Fruit fly (Drosophila melanogaster) ovary, adult (tissue): ENCODE measurements around the gene Jhbp13.
"Not testable (repeated sequence)": the region's sequence is repeated elsewhere in the genome, so short reads cannot be mapped to it uniquely, and the experiment has no call there.

Source experiments
- CG17801 ChIP-seq: fragments of 200-800 bp; optimal IDR thresholded peaks from 2 replicates; lab custom pipeline; 2019; ENCODE audit warnings: missing biosample characterization, mild to moderate bottlenecking, missing genetic modification characterization, moderate library complexity; ENCODE audit not compliant: partially characterized antibody

Gene Jhbp13

DNA sequence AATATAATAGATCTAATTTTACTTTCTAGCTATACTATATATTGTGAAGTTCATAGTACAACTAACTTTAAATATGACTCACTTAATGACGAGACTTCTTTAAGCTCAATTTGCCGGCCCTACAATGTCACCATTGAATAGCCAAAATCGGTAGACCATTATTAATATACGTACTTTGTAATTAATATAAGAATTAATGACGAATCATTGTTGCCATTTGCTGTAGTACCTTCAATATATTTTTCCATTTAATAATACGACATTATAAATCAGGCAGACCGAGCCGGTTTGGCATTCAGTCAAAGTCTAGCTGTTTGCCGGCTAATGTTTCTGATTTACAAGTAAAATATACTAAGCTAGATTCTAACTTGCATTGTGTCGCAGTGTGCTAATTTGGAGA lies at the start of gene Jhbp13:
Gene Jhbp13 (plus strand): TSS at position 301 of the 400 bp plus-strand sequence.
- TF ChIP-seq CG17801 (GFP tag; lab: Kevin White, UChicago) = no peak

DNA sequence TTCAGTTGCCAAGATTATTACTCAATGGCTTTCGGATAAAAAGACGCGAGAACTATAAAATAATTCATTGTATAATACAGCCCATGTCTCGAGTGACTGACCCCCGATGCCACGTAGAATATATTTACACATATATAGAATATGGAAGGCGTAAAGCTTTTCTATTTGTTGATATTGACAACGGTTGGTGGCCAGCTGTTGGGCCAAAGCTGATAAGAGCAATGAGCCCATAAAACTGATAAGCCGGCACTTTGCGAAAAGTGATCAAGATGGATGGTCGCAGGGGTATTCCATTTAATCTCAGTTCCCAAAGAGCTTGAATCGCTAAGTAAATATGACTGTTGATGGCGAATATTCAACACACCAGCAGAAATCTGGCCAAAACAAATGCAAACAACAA lies 49.3 kb upstream of the Jhbp13 start:
- peak; percentile 23 for TF ChIP-seq CG17801 (GFP tag; lab: Kevin White, UChicago)

DNA sequence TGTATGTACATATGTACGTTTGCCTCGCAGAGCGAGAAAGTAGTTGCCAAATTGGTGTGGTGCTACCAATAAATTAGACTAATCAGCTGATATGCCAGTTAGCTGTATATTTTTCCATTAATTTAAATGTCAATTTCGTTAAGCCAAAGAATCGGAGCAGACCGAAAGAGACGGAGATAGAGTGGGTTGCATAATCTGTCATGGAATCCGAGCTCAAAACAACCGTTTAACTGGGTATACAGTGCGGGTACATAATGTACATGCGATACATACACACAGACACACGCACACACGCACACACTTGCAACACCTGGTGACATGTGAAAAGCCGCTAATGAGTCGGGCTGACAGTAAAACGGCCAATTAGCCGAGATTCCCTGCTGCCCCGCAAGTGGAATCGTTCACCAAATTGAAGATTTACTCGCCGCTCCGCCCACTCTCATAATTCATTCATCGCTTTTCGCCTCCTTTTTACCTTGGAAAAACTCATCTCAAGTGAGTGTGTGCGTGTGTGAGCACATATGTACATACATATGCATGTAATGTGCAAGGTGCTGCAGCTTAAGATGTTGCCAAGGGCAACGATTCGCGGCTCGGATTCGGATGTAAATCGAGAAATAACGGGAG lies 48.6 kb upstream of the Jhbp13 start:
- TF ChIP-seq CG17801 (GFP tag; lab: Kevin White, UChicago) = no peak

DNA sequence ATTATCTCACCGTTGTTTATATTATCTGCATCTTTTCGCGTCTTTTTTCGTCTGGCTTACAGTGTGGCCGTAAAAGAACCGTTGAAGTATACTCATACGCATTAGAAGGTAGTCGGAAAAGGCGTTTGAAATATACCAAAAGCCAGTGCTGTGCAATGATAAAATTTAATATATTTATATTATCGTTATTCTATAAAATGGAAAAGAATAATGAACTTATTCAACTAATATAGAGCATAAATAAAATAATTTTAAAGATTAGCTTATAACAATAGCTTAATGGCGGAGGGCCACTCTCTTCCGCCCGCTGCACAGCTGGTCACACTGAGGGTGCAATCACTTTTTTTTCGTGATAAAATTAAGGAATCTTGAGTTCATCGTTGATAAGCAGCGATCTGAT lies 47.9 kb upstream of the Jhbp13 start, which contains the start of the genes CG16974 and Edem2:
Gene CG16974 (minus strand): TSS at position 86 of the 400 bp plus-strand sequence.
Gene Edem2 (plus strand): TSS at position 308 of the 400 bp plus-strand sequence.
- peak; percentile 78 for TF ChIP-seq CG17801 (GFP tag; lab: Kevin White, UChicago)

DNA sequence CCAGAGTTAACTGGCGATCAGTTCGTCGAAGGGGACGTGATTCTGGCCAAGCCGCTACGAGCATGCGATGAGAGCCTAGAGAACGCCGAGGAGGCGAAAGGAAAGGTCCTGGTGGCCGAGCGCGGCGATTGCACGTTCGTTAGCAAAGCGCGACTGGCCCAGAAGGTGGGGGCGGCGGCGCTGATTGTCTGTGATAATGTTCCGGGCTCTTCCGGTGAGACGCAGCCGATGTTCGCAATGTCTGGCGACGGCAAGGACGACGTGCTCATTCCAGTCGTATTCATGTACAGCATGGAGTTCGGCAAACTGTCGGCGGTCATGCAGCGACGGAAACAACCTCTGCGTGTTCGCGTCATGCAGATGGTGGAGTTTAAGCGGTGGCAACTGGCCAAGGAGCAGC lies 44.0 kb upstream of the Jhbp13 start:
- no peak for TF ChIP-seq CG17801 (GFP tag; lab: Kevin White, UChicago)

DNA sequence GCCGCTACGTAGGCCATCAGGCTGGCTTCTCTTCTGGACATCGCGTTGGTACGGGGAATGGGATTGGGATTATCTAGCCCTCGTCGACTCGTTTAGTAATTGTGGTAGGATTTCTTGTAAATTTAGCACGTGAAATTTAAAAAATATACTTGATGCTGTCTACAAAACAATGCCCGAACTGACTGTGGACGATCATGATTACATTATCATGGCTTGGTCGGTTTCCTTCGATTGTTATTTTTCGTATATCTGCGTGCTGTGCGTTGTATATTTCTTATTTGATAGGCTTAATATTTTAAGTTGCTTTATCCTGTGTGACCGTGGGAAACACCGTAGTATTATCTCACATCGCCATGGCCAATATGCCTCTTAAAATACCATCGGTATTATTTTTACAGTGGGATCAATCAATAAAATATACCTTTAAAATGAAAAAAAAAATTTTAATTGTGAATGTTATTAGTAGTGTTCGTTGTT lies 36.8 kb upstream of the Jhbp13 start, which contains the start of gene CG16972:
Gene CG16972 (minus strand): TSS at position 336 of the 477 bp plus-strand sequence.
- TF ChIP-seq CG17801 (GFP tag; lab: Kevin White, UChicago) = peak; percentile 12

DNA sequence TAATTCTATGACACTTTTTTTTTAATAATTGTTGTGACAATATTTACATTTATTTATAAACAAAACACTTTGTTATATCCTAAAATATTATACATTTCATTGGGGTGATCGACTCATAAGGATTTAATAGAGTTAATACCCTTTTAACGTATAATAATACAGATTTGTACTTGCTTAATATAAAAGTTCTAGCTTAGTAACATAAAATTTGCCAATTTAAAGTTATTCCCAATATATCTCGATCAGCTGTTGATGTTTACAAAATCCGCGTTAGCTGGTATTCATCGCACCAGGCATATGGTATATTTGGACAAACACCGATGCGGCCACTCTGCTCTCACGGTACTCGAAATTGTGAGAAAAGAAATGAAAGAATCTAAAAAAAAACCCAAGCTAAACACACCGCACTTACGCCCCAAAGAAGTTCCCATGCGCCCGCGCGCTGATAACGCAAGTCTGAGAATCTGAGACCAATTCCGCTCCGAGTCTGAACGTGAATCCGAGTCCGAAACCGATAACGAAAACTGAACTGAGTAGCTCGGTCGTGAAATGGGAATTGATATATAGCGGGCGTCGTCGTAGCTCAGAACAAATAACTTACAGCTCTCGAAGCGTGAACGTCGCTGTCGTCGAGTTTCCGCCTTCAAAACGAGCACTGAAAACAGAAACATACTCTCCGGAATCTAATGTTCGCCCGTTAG lies 36.2 kb upstream of the Jhbp13 start, which contains the start of gene Pect:
Gene Pect (plus strand): TSS at position 326 of the 701 bp plus-strand sequence.
- TF ChIP-seq CG17801 (GFP tag; lab: Kevin White, UChicago) = peak; percentile 21

DNA sequence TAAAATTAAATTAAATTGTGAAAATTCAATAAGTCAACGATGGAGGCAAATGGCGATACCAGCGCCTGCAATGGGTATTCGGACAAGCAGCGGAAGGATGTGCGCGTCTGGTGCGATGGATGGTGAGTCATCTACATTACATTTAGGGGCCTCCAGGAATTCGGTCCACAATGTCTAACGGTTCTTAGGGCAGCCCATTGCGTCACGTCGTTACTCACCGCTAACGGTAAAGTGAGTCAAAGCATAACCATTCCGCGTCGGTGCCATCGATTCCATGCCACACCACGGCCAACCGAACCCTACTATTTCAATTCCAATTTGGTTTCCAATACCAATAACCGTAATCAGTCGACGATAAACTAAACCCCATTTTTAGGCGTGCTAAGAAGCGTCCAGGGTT lies 35.6 kb upstream of the Jhbp13 start:
- no peak for TF ChIP-seq CG17801 (GFP tag; lab: Kevin White, UChicago)

DNA sequence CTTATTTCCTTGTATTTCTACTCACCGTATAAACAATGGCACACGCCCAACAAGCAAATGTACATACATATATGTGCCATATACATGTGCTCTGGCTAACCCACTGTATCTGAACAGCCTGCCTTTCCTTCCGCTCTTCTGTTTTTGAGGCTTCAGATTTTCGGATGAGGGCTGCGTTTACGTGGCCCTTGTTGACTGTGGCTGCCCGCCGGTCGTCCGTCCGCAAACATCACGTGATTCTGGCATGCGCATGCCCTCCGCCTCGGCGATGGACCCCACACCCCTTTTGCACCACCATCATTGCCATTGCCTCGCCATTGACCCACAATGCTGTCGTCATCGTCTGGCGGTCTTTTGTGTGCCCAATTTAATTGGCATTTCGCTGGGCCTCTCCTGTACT lies 34.5 kb upstream of the Jhbp13 start:
- peak; percentile 6 for TF ChIP-seq CG17801 (GFP tag; lab: Kevin White, UChicago)

DNA sequence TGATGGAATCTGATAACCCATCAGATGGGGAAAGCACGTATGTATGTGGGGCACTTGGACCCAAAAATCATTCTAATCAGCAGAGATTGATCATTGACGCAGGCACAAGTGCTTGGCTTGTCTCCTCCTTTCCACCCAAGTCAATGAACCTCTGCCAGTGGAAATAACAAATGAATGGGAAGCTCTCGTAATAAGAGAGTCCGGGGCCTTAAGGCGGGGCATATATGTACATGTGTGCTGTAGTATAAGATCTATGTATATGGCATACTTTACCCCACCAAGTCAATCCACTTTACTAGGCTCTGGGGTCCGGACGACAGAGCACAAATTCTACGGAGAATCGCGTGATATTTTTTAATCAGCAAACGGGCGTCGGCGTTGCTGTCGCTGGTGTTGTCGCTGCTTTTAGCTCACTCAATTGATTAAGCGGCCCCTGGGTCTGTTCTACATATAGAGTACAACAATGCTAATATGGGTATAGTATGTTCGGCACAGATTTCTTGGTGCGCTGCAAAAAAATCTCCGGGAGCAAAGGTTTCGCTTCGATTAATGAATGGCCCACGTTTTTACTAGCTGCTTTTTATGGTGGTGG lies 33.6 kb upstream of the Jhbp13 start:
- peak; percentile 26 for TF ChIP-seq CG17801 (GFP tag; lab: Kevin White, UChicago)

DNA sequence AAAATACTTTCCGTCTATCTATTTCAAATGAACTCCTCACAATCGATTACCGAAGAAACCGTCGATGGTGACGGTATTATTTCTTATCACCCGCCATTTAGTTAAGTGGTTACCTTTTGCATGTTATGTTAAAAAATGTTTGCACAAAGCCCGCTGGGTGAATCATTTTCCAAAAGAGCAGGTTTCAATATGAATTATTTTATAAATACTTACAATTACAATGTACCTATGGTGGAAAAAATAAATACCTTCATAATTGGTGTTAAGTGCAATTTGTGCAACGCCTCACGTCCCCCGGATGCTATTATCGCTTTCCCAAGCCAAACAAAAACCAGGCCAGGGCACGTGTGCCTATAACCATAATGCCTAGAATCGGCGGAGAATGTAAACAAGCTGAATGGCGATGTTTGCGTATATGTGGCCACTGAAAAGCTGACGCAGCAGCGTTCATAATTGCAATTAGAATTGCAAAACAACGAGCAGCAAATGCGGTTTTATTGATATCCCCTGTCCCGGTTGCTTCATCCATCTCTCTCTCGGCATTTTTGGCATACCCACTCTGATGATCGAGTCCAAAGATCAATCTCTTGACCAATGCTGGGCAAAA lies 32.8 kb upstream of the Jhbp13 start:
- TF ChIP-seq CG17801 (GFP tag; lab: Kevin White, UChicago) = peak; percentile 41

DNA sequence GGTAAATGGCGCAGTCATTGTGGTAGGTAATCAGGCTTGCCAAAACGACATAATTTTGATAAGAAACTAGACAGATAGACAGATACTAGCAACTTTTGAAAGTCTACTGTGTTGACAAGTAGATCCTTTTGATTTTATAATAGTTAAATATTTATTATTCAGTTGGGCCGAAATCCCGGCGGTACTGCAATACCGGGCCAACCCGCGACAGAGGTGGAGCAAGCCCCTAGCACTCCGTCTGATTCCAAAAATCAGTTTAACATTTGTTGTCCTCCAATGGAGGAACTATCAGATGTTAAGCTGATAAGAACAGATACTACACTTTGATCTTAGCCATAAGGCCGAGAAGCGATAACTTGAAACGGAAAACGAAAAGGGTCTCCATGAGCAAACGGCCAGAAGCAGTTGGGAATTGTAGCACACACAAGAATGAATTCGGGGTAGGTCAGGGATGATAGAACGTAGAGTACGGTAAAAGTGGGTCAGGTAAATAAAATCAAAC lies 28.0 kb upstream of the Jhbp13 start, which contains the start of gene CG15482:
Gene CG15482 (minus strand): TSS at position 51 of the 502 bp plus-strand sequence.
- TF ChIP-seq CG17801 (GFP tag; lab: Kevin White, UChicago) = not testable (repeated sequence)

DNA sequence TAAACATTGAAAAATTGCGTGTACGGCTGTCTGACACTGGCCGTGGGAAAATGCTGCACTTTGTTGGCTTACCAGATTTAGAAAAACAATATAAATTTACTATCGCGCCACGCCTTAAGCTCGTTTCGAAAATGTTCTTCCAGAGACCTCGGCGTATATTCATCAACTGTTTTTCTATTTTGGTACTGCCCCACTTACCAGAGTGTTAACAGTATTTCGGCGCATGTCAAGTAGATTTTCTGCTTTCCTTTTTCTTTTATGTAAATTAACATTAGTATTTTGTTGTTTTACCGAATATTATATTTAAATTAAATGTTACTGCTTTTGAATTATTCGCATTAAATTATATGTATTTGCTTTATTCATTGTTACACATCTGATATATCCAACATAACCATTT lies 24.8 kb upstream of the Jhbp13 start, which contains the start of gene kek4:
Gene kek4 (minus strand): TSS at position 341 of the 400 bp plus-strand sequence.
- no peak for TF ChIP-seq CG17801 (GFP tag; lab: Kevin White, UChicago)

DNA sequence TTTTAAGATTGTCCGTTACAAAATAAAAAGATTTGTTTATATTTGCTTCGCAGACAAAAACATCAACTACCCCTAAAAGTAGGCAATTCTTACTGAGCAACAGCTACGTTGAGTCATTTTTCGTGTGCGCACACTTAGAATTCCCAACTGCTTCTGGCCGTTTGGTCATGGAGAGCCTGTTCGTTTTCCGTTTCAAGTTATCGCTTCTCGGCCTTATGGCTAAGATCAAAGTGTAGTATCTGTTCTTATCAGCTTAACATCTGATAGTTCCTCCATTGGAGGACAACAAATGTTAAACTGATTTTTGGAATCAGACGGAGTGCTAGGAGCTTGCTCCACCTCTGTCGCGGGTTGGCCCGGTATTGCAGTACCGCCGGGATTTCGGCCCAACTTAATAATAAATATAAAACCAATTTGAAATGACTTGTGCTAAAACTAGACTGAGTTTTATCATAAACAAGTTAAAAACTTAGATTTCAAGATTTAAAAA lies 24.1 kb upstream of the Jhbp13 start:
- peak; percentile 25 for TF ChIP-seq CG17801 (GFP tag; lab: Kevin White, UChicago)
